Worm (Caenorhabditis elegans) whole organism, L2 larva: Measurements from ENCODE around the gene srx-10.

Experiments used
- F13H6.1 ChIP-seq: sonication (generic microtip); optimal IDR thresholded peaks from 2 replicates; lab custom pipeline; 2016; ENCODE audit warnings: missing genetic modification characterization, missing compliant biosample characterization
- R02D3.7 ChIP-seq: fragments of 150-350 bp; optimal IDR thresholded peaks from 2 replicates; lab custom pipeline; 2014; ENCODE audit warnings: missing biosample characterization, missing genetic modification characterization
- ZK546.5 ChIP-seq: sonication (generic microtip); optimal IDR thresholded peaks from 2 replicates; lab custom pipeline; 2017; ENCODE audit warnings: missing biosample characterization, missing genetic modification characterization
- alr-1 ChIP-seq: fragments of 150-350 bp; optimal IDR thresholded peaks from 2 replicates; lab custom pipeline; 2014; ENCODE audit warnings: missing biosample characterization, missing genetic modification characterization
- blmp-1 ChIP-seq: sonication (generic microtip); optimal IDR thresholded peaks from 2 replicates; lab custom pipeline; 2017; ENCODE audit warnings: missing genetic modification characterization, mild to moderate bottlenecking, missing compliant biosample characterization, antibody characterized with exemption, moderate library complexity; ENCODE audit not compliant: insufficient read depth
- ceh-16 ChIP-seq: fragments of 150-350 bp; optimal IDR thresholded peaks from 2 replicates; lab custom pipeline; 2014; ENCODE audit warnings: missing biosample characterization, missing genetic modification characterization
- ceh-82 ChIP-seq: fragments of 150-350 bp; optimal IDR thresholded peaks from 2 replicates; lab custom pipeline; 2014; ENCODE audit warnings: missing biosample characterization, missing genetic modification characterization
- crh-2 ChIP-seq: sonication (generic microtip); optimal IDR thresholded peaks from 2 replicates; lab custom pipeline; 2017; ENCODE audit warnings: missing biosample characterization, missing genetic modification characterization
- dmd-4 ChIP-seq: sonication (generic microtip); optimal IDR thresholded peaks from 2 replicates; lab custom pipeline; 2017; ENCODE audit warnings: missing biosample characterization, missing genetic modification characterization
- egl-27 ChIP-seq: sonication (generic microtip); optimal IDR thresholded peaks from 3 replicates; lab custom pipeline; 2017; ENCODE audit warnings: missing biosample characterization, missing genetic modification reagents, missing genetic modification characterization
- elt-1 ChIP-seq: fragments of 150-350 bp; optimal IDR thresholded peaks from 2 replicates; lab custom pipeline; 2014; ENCODE audit warnings: missing biosample characterization, missing genetic modification characterization
- elt-3 ChIP-seq: sonication (generic microtip); optimal IDR thresholded peaks from 2 replicates; lab custom pipeline; 2017; ENCODE audit warnings: missing biosample characterization, missing genetic modification characterization
- fos-1 ChIP-seq: fragments of 150-350 bp; optimal IDR thresholded peaks from 2 replicates; lab custom pipeline; 2014; ENCODE audit warnings: missing biosample characterization, missing genetic modification characterization
- gmeb-1 ChIP-seq: fragments of 150-350 bp; optimal IDR thresholded peaks from 2 replicates; lab custom pipeline; 2014; ENCODE audit warnings: missing biosample characterization, missing genetic modification characterization
- lin-11 ChIP-seq: fragments of 150-350 bp; sonication (generic microtip); optimal IDR thresholded peaks from 2 replicates; lab custom pipeline; 2014; ENCODE audit warnings: missing biosample characterization, missing genetic modification characterization, inconsistent platforms, mixed read lengths
- lin-13 ChIP-seq: fragments of 150-350 bp; optimal IDR thresholded peaks from 2 replicates; lab custom pipeline; 2014; ENCODE audit warnings: missing biosample characterization, missing genetic modification reagents, missing genetic modification characterization
- lin-39 ChIP-seq: fragments of 150-350 bp; optimal IDR thresholded peaks from 2 replicates; lab custom pipeline; 2014; ENCODE audit warnings: missing biosample characterization, missing genetic modification reagents, missing genetic modification characterization
- lsy-2 ChIP-seq, 2 experiments: fragments of 150-350 bp in 1 of 2; sonication (generic microtip) in 1 of 2; optimal IDR thresholded peaks; 2 replicates each; lab custom pipeline; 2014 to 2017; ENCODE audit warnings: missing biosample characterization in 2 of 2, missing genetic modification characterization in 2 of 2
- mab-5 ChIP-seq: fragments of 150-350 bp; optimal IDR thresholded peaks from 2 replicates; lab custom pipeline; 2014; ENCODE audit warnings: missing biosample characterization, missing genetic modification characterization
- mbf-1 ChIP-seq: sonication (generic microtip); optimal IDR thresholded peaks from 2 replicates; lab custom pipeline; 2017; ENCODE audit warnings: missing biosample characterization, missing genetic modification characterization
- mdl-1 ChIP-seq, 2 experiments: fragments of 150-350 bp in 1 of 2; sonication (generic microtip) in 1 of 2; optimal IDR thresholded peaks; 2 replicates each; lab custom pipeline; 2017; ENCODE audit warnings: missing biosample characterization in 2 of 2, missing genetic modification characterization in 2 of 2
- nhr-10 ChIP-seq: sonication (generic microtip); optimal IDR thresholded peaks from 2 replicates; lab custom pipeline; 2017; ENCODE audit warnings: missing biosample characterization, missing genetic modification characterization
- nhr-129 ChIP-seq: fragments of 150-350 bp; optimal IDR thresholded peaks from 2 replicates; lab custom pipeline; 2014; ENCODE audit warnings: missing biosample characterization, missing genetic modification characterization
- nhr-21 ChIP-seq: fragments of 150-350 bp; optimal IDR thresholded peaks from 2 replicates; lab custom pipeline; 2014; ENCODE audit warnings: missing biosample characterization, missing genetic modification characterization
- nhr-6 ChIP-seq: fragments of 150-350 bp; optimal IDR thresholded peaks from 2 replicates; lab custom pipeline; 2014; ENCODE audit warnings: missing biosample characterization, missing genetic modification characterization
- peb-1 ChIP-seq: fragments of 150-350 bp; optimal IDR thresholded peaks from 2 replicates; lab custom pipeline; 2014; ENCODE audit warnings: missing biosample characterization, missing genetic modification characterization
- sem-4 ChIP-seq: fragments of 150-350 bp; optimal IDR thresholded peaks from 2 replicates; lab custom pipeline; 2014; ENCODE audit warnings: missing biosample characterization, missing genetic modification reagents, missing genetic modification characterization
- skn-1 ChIP-seq: sonication (generic microtip); optimal IDR thresholded peaks from 2 replicates; lab custom pipeline; 2017; ENCODE audit warnings: missing biosample characterization, missing genetic modification characterization
- sma-9 ChIP-seq, 2 experiments: fragments of 150-350 bp in 1 of 2; sonication (generic microtip) in 1 of 2; optimal IDR thresholded peaks; 2 replicates each; lab custom pipeline; 2014 to 2016; ENCODE audit warnings: missing genetic modification characterization in 2 of 2, mild to moderate bottlenecking in 1 of 2, missing biosample characterization in 1 of 2, missing compliant biosample characterization in 1 of 2, missing genetic modification reagents in 1 of 2, moderate library complexity in 1 of 2
- snpc-4 ChIP-seq: fragments of 150-350 bp; optimal IDR thresholded peaks from 2 replicates; lab custom pipeline; 2014; ENCODE audit warnings: missing biosample characterization, missing genetic modification characterization
- unc-39 ChIP-seq: fragments of 150-350 bp; optimal IDR thresholded peaks from 2 replicates; lab custom pipeline; 2014; ENCODE audit warnings: missing biosample characterization, missing genetic modification characterization
- unc-55 ChIP-seq: fragments of 150-350 bp; sonication (generic microtip); optimal IDR thresholded peaks from 3 replicates; lab custom pipeline; 2014; ENCODE audit warnings: missing biosample characterization, missing genetic modification reagents, missing genetic modification characterization
- ztf-1 ChIP-seq: fragments of 200-800 bp; sonication (Bioruptor generic); conservative IDR thresholded peaks from 2 replicates; pipeline ENCODE4 v1.3.6; 2022; ENCODE audit warnings: missing genetic modification characterization, missing compliant biosample characterization
- ztf-11 ChIP-seq: sonication (generic microtip); optimal IDR thresholded peaks from 2 replicates; lab custom pipeline; 2017; ENCODE audit warnings: missing biosample characterization, missing genetic modification characterization
- ztf-4 ChIP-seq: fragments of 150-350 bp; optimal IDR thresholded peaks from 2 replicates; lab custom pipeline; 2014; ENCODE audit warnings: missing biosample characterization, missing genetic modification characterization

srx-10 gene

ce11 chrV:13934545-13934944, 11.7 kb downstream of the srx-10 start, which contains the start of gene R10D12.1:
Gene R10D12.1 (minus strand): TSS chrV:13934645.
- TF ChIP-seq nhr-129 (tag; lab: Kevin White, UChicago), result no peak
- no peak for TF ChIP-seq mab-5 (tag; lab: Kevin White, UChicago)
- TF ChIP-seq blmp-1 (tag; lab: Kevin White, UChicago), result no peak
- TF ChIP-seq alr-1 (tag; lab: Kevin White, UChicago), result no peak
- no peak for TF ChIP-seq sma-9 (GFP tag; optimal IDR thresholded peaks at IDR 0.05; lab: Kevin White, UChicago)
- no peak for TF ChIP-seq sma-9 (tag; optimal IDR thresholded peaks at IDR 0.05; lab: Kevin White, UChicago)
- TF ChIP-seq mbf-1 (tag; lab: Kevin White, UChicago), result no peak
- no peak for TF ChIP-seq nhr-10 (tag; lab: Kevin White, UChicago)
- TF ChIP-seq lsy-2 (tag; optimal IDR thresholded peaks at IDR 0.05; lab: Kevin White, UChicago), result no peak
- TF ChIP-seq skn-1 (tag; lab: Kevin White, UChicago), result no peak
- TF ChIP-seq gmeb-1 (tag; lab: Kevin White, UChicago), result no peak
- no peak for TF ChIP-seq ZK546.5
- no peak for TF ChIP-seq mdl-1 (tag; optimal IDR thresholded peaks at IDR 0.05; lab: Kevin White, UChicago)
- no peak for TF ChIP-seq nhr-21 (tag; lab: Kevin White, UChicago)
- TF ChIP-seq elt-3, result no peak
- TF ChIP-seq unc-39 (tag; lab: Kevin White, UChicago), result no peak
- no peak for TF ChIP-seq elt-1 (tag; lab: Kevin White, UChicago)
- no peak for TF ChIP-seq snpc-4 (tag; lab: Kevin White, UChicago)

ce11 chrV:13931952-13932351, 14.3 kb downstream of the srx-10 start:
- no peak for TF ChIP-seq snpc-4 (tag; lab: Kevin White, UChicago)
- no peak for TF ChIP-seq ceh-16 (tag; lab: Kevin White, UChicago)
- TF ChIP-seq sem-4 (tag; lab: Kevin White, UChicago), result no peak
- no peak for TF ChIP-seq R02D3.7
- TF ChIP-seq skn-1 (tag; lab: Kevin White, UChicago), result no peak
- TF ChIP-seq blmp-1 (tag; lab: Kevin White, UChicago), result no peak
- no peak for TF ChIP-seq ztf-1 (GFP tag; lab: Robert Waterston, UW)
- no peak for TF ChIP-seq egl-27 (tag; lab: Kevin White, UChicago)
- no peak for TF ChIP-seq ztf-4 (tag; lab: Kevin White, UChicago)
- TF ChIP-seq ztf-11 (tag; lab: Kevin White, UChicago), result no peak

DNA sequence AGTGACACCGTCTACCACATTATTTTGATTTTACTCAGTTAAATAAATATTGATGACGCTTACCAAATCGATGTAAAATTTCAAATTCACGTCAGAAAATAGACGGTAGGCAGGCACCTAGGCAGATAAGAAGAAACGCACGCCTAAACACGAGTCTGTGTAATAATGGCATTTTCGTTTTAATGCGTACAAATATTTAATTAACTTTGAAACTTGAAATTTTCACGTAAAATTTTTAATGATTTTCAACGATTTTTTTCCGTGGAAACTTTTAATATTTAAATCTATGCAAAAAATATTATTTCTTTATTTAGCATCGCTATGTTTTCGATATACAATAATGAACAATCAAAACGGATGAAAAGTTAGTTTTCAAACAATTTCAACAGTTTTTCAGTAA, 15.1 kb downstream of the srx-10 start, which contains the start of gene C06B3.16:
TSS of gene C06B3.16 (plus strand) at position 301 of the 400 bp plus-strand sequence.
- TF ChIP-seq F13H6.1 (tag; lab: Kevin White, UChicago) (no peak), mdl-1 (tag; optimal IDR thresholded peaks at IDR 0.05; lab: Kevin White, UChicago) (no peak), unc-55 (GFP tag; lab: Kevin White, UChicago) (no peak), lin-39 (tag; lab: Kevin White, UChicago) (no peak), fos-1 (tag; lab: Kevin White, UChicago) (no peak), ztf-11 (tag; lab: Kevin White, UChicago) (no peak), unc-39 (tag; lab: Kevin White, UChicago) (no peak), lin-11 (tag; lab: Kevin White, UChicago) (no peak), lin-13 (no peak), dmd-4 (no peak)
- TF ChIP-seq, all 48 proteins: peak for 0

- no peak for TF ChIP-seq crh-2 (tag; lab: Kevin White, UChicago)
- TF ChIP-seq R02D3.7, result no peak
- no peak for TF ChIP-seq egl-27 (tag; lab: Kevin White, UChicago)
- TF ChIP-seq dmd-4, result no peak
- no peak for TF ChIP-seq peb-1
- no peak for TF ChIP-seq lsy-2 (tag; optimal IDR thresholded peaks at IDR 0.05; lab: Kevin White, UChicago)
- TF ChIP-seq ceh-82, result no peak
- TF ChIP-seq gmeb-1 (tag; lab: Kevin White, UChicago), result no peak
- TF ChIP-seq snpc-4 (tag; lab: Kevin White, UChicago), result no peak
- no peak for TF ChIP-seq nhr-6
- no peak for TF ChIP-seq unc-39 (tag; lab: Kevin White, UChicago)
- TF ChIP-seq, all 48 proteins: peak for 0
These were observed 16.8 kb downstream of the srx-10 start, which contains the start of gene srxa-13 for ce11 chrV:13929503-13929902. Gene srxa-13 (plus strand): TSS chrV:13929803.
